Worm (Caenorhabditis elegans) whole organism, young adult: Measurements from ENCODE around the gene T01B7.9.
A peak's percentile ranks its signal among the peaks of the same experiment; 100 is the strongest.

Source experiments
- B0035.1 ChIP-seq: sonication (generic microtip); optimal IDR thresholded peaks from 2 replicates; lab custom pipeline; 2016; ENCODE audit warnings: missing genetic modification characterization, mild to moderate bottlenecking, missing compliant biosample characterization, missing genotype, missing genetic modification reagents
- F49E8.2 ChIP-seq: sonication (generic microtip); optimal IDR thresholded peaks from 3 replicates; lab custom pipeline; 2017; ENCODE audit warnings: missing genetic modification characterization, mild to moderate bottlenecking, missing compliant biosample characterization, antibody characterized with exemption, moderate library complexity; ENCODE audit not compliant: insufficient read depth
- K11D2.4 ChIP-seq: fragments of 200-800 bp; sonication (Bioruptor generic); IDR thresholded peaks from 2 replicates; pipeline ENCODE4 v1.3.6; 2022; ENCODE audit warnings: missing genetic modification reagents, missing genetic modification characterization, missing compliant biosample characterization
- Y79H2A.3 ChIP-seq: fragments of 200-800 bp; sonication (Bioruptor generic); conservative IDR thresholded peaks from 2 replicates; pipeline ENCODE4 v1.3.6; 2022; ENCODE audit warnings: missing genetic modification reagents, missing genetic modification characterization, missing compliant biosample characterization
- Y95B8A.8 ChIP-seq: fragments of 200-800 bp; sonication (Bioruptor generic); IDR thresholded peaks from 2 replicates; pipeline ENCODE4 v1.3.6; 2022; ENCODE audit warnings: missing genetic modification reagents, missing genetic modification characterization, missing compliant biosample characterization
- attf-3 ChIP-seq: fragments of 200-800 bp; sonication (Bioruptor generic); conservative IDR thresholded peaks from 2 replicates; pipeline ENCODE4 v1.3.6; 2022; ENCODE audit warnings: missing genetic modification reagents, missing genetic modification characterization, missing compliant biosample characterization
- bed-2 ChIP-seq: fragments of 200-800 bp; sonication (Bioruptor generic); IDR thresholded peaks from 2 replicates; pipeline ENCODE4 v1.3.6; 2022; ENCODE audit warnings: missing genetic modification reagents, missing genetic modification characterization, missing compliant biosample characterization
- cebp-1 ChIP-seq, 2 experiments: fragments of 200-800 bp in 1 of 2; sonication (Bioruptor generic) in 1 of 2; sonication (generic microtip) in 1 of 2; IDR thresholded peaks in 1 of 2; optimal IDR thresholded peaks in 1 of 2; 2 replicates each; pipeline versions ENCODE4 v1.3.6 to Lab custom; 2017 to 2022; ENCODE audit warnings: missing compliant biosample characterization in 2 of 2, missing genetic modification characterization in 2 of 2, mild to moderate bottlenecking in 1 of 2, missing genetic modification reagents in 1 of 2, moderate library complexity in 1 of 2
- egl-44 ChIP-seq: fragments of 200-800 bp; sonication (Bioruptor generic); IDR thresholded peaks from 2 replicates; pipeline ENCODE4 v1.3.6; 2022; ENCODE audit warnings: missing genetic modification reagents, missing genetic modification characterization, missing compliant biosample characterization
- egrh-3 ChIP-seq: fragments of 200-800 bp; sonication (Bioruptor generic); IDR thresholded peaks from 2 replicates; pipeline ENCODE4 v1.3.6; 2022; ENCODE audit warnings: missing genetic modification reagents, missing genetic modification characterization, missing compliant biosample characterization
- hlh-26 ChIP-seq: fragments of 200-800 bp; sonication (Bioruptor generic); conservative IDR thresholded peaks from 2 replicates; pipeline ENCODE4 v1.3.6; 2022; ENCODE audit warnings: missing genetic modification reagents, missing genetic modification characterization, missing compliant biosample characterization
- hmg-1.2 ChIP-seq: fragments of 200-800 bp; sonication (Bioruptor generic); IDR thresholded peaks from 2 replicates; pipeline ENCODE4 v1.3.6; 2022; ENCODE audit warnings: missing genetic modification reagents, missing genetic modification characterization, missing compliant biosample characterization
- hmg-20 ChIP-seq: fragments of 200-800 bp; sonication (Bioruptor generic); IDR thresholded peaks from 2 replicates; pipeline ENCODE4 v1.3.6; 2022; ENCODE audit warnings: missing genetic modification reagents, missing genetic modification characterization, missing compliant biosample characterization
- let-607 ChIP-seq, 2 experiments: fragments of 200-800 bp in 1 of 2; sonication (Bioruptor generic) in 1 of 2; sonication (generic microtip) in 1 of 2; optimal IDR thresholded peaks; 2 replicates each; lab custom pipeline; 2016 to 2018; ENCODE audit warnings: mild to moderate bottlenecking in 2 of 2, missing compliant biosample characterization in 2 of 2, missing genetic modification characterization in 2 of 2, moderate library complexity in 2 of 2, missing genotype in 1 of 2
- lin-40 ChIP-seq: sonication (generic microtip); optimal IDR thresholded peaks from 2 replicates; lab custom pipeline; 2016; ENCODE audit warnings: missing genetic modification characterization, mild to moderate bottlenecking, missing compliant biosample characterization, missing genotype, missing genetic modification reagents
- lin-54 ChIP-seq: fragments of 200-800 bp; sonication (Bioruptor generic); optimal IDR thresholded peaks from 2 replicates; lab custom pipeline; 2018; ENCODE audit warnings: mild to moderate bottlenecking, missing genetic modification characterization, missing compliant biosample characterization
- madf-6 ChIP-seq: fragments of 200-800 bp; sonication (Bioruptor generic); IDR thresholded peaks from 2 replicates; pipeline ENCODE4 v1.3.6; 2022; ENCODE audit warnings: missing genetic modification reagents, missing genetic modification characterization, missing compliant biosample characterization
- mcd-1 ChIP-seq: fragments of 200-800 bp; sonication (Bioruptor generic); IDR thresholded peaks from 2 replicates; pipeline ENCODE4 v1.3.6; 2022; ENCODE audit warnings: missing genetic modification reagents, missing genetic modification characterization, missing compliant biosample characterization
- mel-28 ChIP-seq: sonication (generic microtip); optimal IDR thresholded peaks from 2 replicates; lab custom pipeline; 2016; ENCODE audit warnings: borderline replicate concordance, mild to moderate bottlenecking, missing genetic modification characterization, missing compliant biosample characterization
- mxl-1 ChIP-seq: sonication (generic microtip); optimal IDR thresholded peaks from 2 replicates; lab custom pipeline; 2016; ENCODE audit warnings: missing genetic modification characterization, missing compliant biosample characterization
- nfya-2 ChIP-seq: fragments of 200-800 bp; sonication (Bioruptor generic); IDR thresholded peaks from 2 replicates; pipeline ENCODE4 v1.3.6; 2022; ENCODE audit warnings: missing genetic modification reagents, missing genetic modification characterization, missing compliant biosample characterization
- nhr-80 ChIP-seq: sonication (generic microtip); optimal IDR thresholded peaks from 2 replicates; lab custom pipeline; 2016; ENCODE audit warnings: missing genetic modification characterization, missing compliant biosample characterization
- nhr-90 ChIP-seq: sonication (generic microtip); optimal IDR thresholded peaks from 2 replicates; lab custom pipeline; 2016; ENCODE audit warnings: missing genotype, mild to moderate bottlenecking, missing genetic modification characterization, missing compliant biosample characterization
- pbrm-1 ChIP-seq: fragments of 200-800 bp; sonication (Bioruptor generic); IDR thresholded peaks from 2 replicates; pipeline ENCODE4 v1.3.6; 2022; ENCODE audit warnings: missing genetic modification reagents, missing genetic modification characterization, missing compliant biosample characterization
- pha-4 ChIP-seq: fragments of 150-350 bp; sonication (generic microtip); optimal IDR thresholded peaks from 2 replicates; lab custom pipeline; 2014; ENCODE audit warnings: missing biosample characterization, missing genetic modification reagents, missing genetic modification characterization
- repo-1 ChIP-seq: sonication (generic microtip); optimal IDR thresholded peaks from 2 replicates; lab custom pipeline; 2017; ENCODE audit warnings: mild to moderate bottlenecking, missing genetic modification characterization, missing compliant biosample characterization
- snpc-1.1 ChIP-seq: sonication (generic microtip); optimal IDR thresholded peaks from 2 replicates; lab custom pipeline; 2017; ENCODE audit warnings: missing genetic modification characterization, mild to moderate bottlenecking, missing compliant biosample characterization, antibody characterized with exemption, moderate library complexity, missing genotype, missing genetic modification reagents; ENCODE audit not compliant: insufficient read depth
- snpc-3.4 ChIP-seq: sonication (generic microtip); optimal IDR thresholded peaks from 2 replicates; lab custom pipeline; 2017; ENCODE audit warnings: missing genetic modification characterization, mild to moderate bottlenecking, missing compliant biosample characterization, antibody characterized with exemption, moderate library complexity, missing genotype, missing genetic modification reagents
- tlf-1 ChIP-seq: fragments of 200-800 bp; sonication (Bioruptor generic); optimal IDR thresholded peaks from 2 replicates; lab custom pipeline; 2018; ENCODE audit warnings: mild to moderate bottlenecking, missing genetic modification characterization, missing compliant biosample characterization
- unc-62 ChIP-seq: fragments of 150-350 bp; optimal IDR thresholded peaks from 2 replicates; lab custom pipeline; 2014; ENCODE audit warnings: missing biosample characterization, missing genetic modification reagents, missing genetic modification characterization
- zfh-2 ChIP-seq: fragments of 200-800 bp; sonication (Bioruptor generic); conservative IDR thresholded peaks from 2 replicates; pipeline ENCODE4 v1.3.6; 2022; ENCODE audit warnings: missing genetic modification reagents, missing genetic modification characterization, missing compliant biosample characterization

The T01B7.9 gene

DNA sequence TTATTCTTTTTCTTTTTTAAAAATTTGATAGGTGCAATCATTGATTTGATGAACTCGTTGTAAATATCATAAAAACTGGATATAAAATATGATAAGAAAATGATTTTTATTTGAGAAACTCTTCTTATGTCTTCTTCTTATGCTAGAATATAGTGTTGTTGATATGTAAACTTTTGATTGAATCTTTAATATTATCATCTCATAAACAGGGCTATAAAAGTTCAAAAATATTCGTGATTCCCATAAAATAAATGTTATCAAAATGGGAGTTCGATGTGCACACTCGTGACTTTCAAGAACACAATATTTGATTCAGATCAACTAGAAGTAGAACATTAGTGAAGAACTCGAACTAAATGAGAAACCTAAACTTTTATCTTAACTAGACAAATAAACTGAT is 12.4 kb upstream of the T01B7.9 start:
- no peak for TF ChIP-seq snpc-1.1 (tag; lab: Kevin White, UChicago)
- no peak for TF ChIP-seq B0035.1 (tag; lab: Kevin White, UChicago)
- TF ChIP-seq unc-62 (GFP tag; lab: Kevin White, UChicago) = peak; percentile 14

DNA sequence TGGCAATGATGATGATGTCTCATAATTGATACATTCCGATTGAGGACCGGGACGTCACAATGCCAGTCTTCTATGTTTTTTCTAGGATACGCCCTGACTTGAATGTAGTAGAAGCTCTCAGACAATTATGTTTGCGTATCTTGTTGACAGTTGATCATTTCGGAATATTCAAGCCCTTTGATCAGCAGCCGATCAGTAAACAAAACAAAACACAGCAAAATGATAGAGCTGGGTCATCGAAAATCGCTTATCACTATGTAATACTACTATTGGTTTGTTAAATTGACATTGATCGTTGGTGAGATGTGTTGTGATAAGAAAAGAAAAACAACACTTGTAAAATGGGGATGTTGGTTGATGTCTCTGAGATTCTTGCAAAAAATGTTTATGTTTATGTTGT is 11.6 kb upstream of the T01B7.9 start:
- TF ChIP-seq pha-4 (no peak), pbrm-1 (no peak), B0035.1 (tag; lab: Kevin White, UChicago) (no peak), mcd-1 (GFP tag; lab: Robert Waterston, UW) (no peak), hmg-1.2 (GFP tag; lab: Robert Waterston, UW) (no peak), mel-28 (tag; lab: Kevin White, UChicago) (no peak), Y95B8A.8 (no peak), nhr-80 (tag; lab: Kevin White, UChicago) (no peak), mxl-1 (tag; lab: Kevin White, UChicago) (no peak), hlh-26 (GFP tag; lab: Robert Waterston, UW) (no peak), F49E8.2 (tag; lab: Kevin White, UChicago) (no peak)

DNA sequence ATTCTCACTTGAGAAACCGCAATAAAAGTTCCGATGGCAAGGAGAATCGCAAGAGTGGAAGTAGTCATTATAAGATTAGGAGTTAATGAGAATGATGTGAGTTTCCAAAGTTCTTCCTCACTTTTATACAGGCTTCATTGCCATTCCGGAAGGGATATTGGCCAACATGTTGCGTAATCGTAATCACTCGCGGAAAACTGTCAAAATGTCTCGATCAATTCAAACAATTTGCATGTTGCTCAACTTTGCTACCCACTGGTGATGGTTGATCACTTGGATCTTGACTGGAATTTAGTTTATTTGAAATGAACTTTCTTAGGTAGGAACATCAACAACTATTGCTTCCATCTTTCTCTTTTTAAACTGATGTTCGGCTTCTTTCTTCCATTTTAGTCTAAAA is 10.9 kb upstream of the T01B7.9 start, which contains the start of gene idpb-4:
Gene idpb-4 (minus strand): TSS at position 101 of the 400 bp plus-strand sequence.
- no peak for TF ChIP-seq attf-3 (GFP tag; lab: Robert Waterston, UW)
- TF ChIP-seq hlh-26 (GFP tag; lab: Robert Waterston, UW) = no peak
- no peak for TF ChIP-seq tlf-1 (GFP tag; lab: Kevin White, UChicago)
- TF ChIP-seq K11D2.4 (GFP tag; lab: Robert Waterston, UW) = no peak
- TF ChIP-seq bed-2 (GFP tag; lab: Robert Waterston, UW) = no peak
- no peak for TF ChIP-seq nfya-2 (GFP tag; lab: Robert Waterston, UW)
- no peak for TF ChIP-seq hmg-1.2 (GFP tag; lab: Robert Waterston, UW)
- TF ChIP-seq lin-54 (GFP tag; lab: Kevin White, UChicago) = no peak
- no peak for TF ChIP-seq pha-4
- TF ChIP-seq pbrm-1 = no peak
- TF ChIP-seq egl-44 (GFP tag; lab: Robert Waterston, UW) = no peak
- TF ChIP-seq nhr-90 (tag; lab: Kevin White, UChicago) = no peak
- TF ChIP-seq Y95B8A.8 = no peak
- TF ChIP-seq cebp-1 (GFP tag; IDR thresholded peaks at IDR 0.05; lab: Robert Waterston, UW) = no peak
- TF ChIP-seq cebp-1 (tag; optimal IDR thresholded peaks at IDR 0.05; lab: Kevin White, UChicago) = no peak
- no peak for TF ChIP-seq lin-40 (tag; lab: Kevin White, UChicago)
- TF ChIP-seq Y79H2A.3 (GFP tag; lab: Robert Waterston, UW) = no peak
- no peak for TF ChIP-seq repo-1 (tag; lab: Kevin White, UChicago)
- TF ChIP-seq, all 124 proteins: peak for 0

DNA sequence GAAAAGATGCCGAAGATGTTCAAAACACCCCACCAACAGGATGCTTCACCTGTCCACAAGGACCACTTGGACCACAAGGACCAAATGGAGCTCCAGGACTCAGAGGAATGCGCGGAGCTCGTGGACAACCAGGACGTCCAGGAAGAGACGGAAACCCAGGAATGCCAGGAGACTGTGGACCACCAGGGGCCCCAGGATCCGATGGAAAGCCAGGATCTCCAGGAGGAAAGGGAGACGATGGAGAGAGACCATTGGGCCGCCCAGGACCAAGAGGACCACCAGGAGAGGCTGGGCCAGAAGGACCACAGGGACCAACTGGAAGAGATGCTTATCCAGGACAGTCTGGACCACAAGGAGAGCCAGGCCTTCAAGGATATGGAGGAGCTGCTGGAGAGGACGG is 7.0 kb upstream of the T01B7.9 start:
- no peak for TF ChIP-seq mcd-1 (GFP tag; lab: Robert Waterston, UW)
- TF ChIP-seq snpc-3.4 (tag; lab: Kevin White, UChicago) = no peak
- TF ChIP-seq madf-6 (GFP tag; lab: Robert Waterston, UW) = no peak
- TF ChIP-seq hmg-20 (GFP tag; lab: Robert Waterston, UW) = no peak
- peak; percentile 68; the same call in 1 of the 2 replicates for TF ChIP-seq egrh-3 (GFP tag; lab: Robert Waterston, UW)
- no peak for TF ChIP-seq let-607 (tag; optimal IDR thresholded peaks at IDR 0.05; lab: Kevin White, UChicago)
- peak; percentile 87 for TF ChIP-seq zfh-2 (GFP tag; lab: Robert Waterston, UW)
